Worm (Caenorhabditis elegans) whole organism, midembryonic: ENCODE measurements around the gene bath-41.

ENCODE experiments used
- flt-1 ChIP-seq: fragments of 200-800 bp; sonication (Bioruptor generic); IDR thresholded peaks from 2 replicates; pipeline ENCODE4 v1.3.6; 2022; ENCODE audit warnings: missing genetic modification characterization, missing compliant biosample characterization
- klf-2 ChIP-seq: fragments of 200-800 bp; sonication (Bioruptor generic); conservative IDR thresholded peaks from 2 replicates; pipeline ENCODE4 v1.3.6; 2022; ENCODE audit warnings: missing genetic modification reagents, missing genetic modification characterization, missing compliant biosample characterization

- TF ChIP-seq flt-1 (GFP tag; lab: Robert Waterston, UW) (no peak), klf-2 (no peak)
Measured at ce11 chrIII:6670737-6671242, 51.3 kb downstream of the bath-41 start.
